Fruit fly (Drosophila melanogaster) whole organism, prepupa: ENCODE measurements around the gene Mst57Da.

Experiments used
- CG10631 ChIP-seq: fragments of 200-800 bp; sonication (Bioruptor generic); optimal IDR thresholded peaks from 2 replicates; lab custom pipeline; 2016; ENCODE audit warnings: missing biosample characterization, missing genetic modification characterization
- CG10669 ChIP-seq: fragments of 200-800 bp; sonication (Bioruptor generic); optimal IDR thresholded peaks from 3 replicates; lab custom pipeline; 2018; ENCODE audit warnings: missing biosample characterization, mild to moderate bottlenecking, missing genetic modification characterization, moderate library complexity
- CG11762 ChIP-seq: fragments of 200-800 bp; sonication (Bioruptor generic); optimal IDR thresholded peaks from 3 replicates; lab custom pipeline; 2016; ENCODE audit warnings: missing biosample characterization, missing genetic modification characterization; ENCODE audit not compliant: insufficient read depth
- CG15336 ChIP-seq: fragments of 200-800 bp; sonication (Bioruptor generic); IDR thresholded peaks from 2 replicates; pipeline ENCODE4 v1.3.6; 2022; ENCODE audit warnings: missing biosample characterization, missing genetic modification characterization
- CG16779 ChIP-seq: fragments of 200-800 bp; sonication (Bioruptor generic); optimal IDR thresholded peaks from 3 replicates; lab custom pipeline; 2017; ENCODE audit warnings: missing biosample characterization, mild to moderate bottlenecking, missing genetic modification characterization
- CG3032 ChIP-seq: fragments of 200-800 bp; optimal IDR thresholded peaks from 2 replicates; lab custom pipeline; 2019; ENCODE audit warnings: missing biosample characterization, mild to moderate bottlenecking, missing genetic modification characterization, moderate library complexity
- CG31627 ChIP-seq: fragments of 200-800 bp; sonication (Bioruptor generic); optimal IDR thresholded peaks from 3 replicates; lab custom pipeline; 2016; ENCODE audit warnings: missing biosample characterization, missing genetic modification characterization
- CG32006 ChIP-seq: fragments of 200-800 bp; sonication (Bioruptor generic); optimal IDR thresholded peaks from 3 replicates; lab custom pipeline; 2017; ENCODE audit warnings: missing biosample characterization, mild to moderate bottlenecking, missing genetic modification characterization
- CG34406 ChIP-seq: fragments of 200-800 bp; sonication (Bioruptor generic); optimal IDR thresholded peaks from 3 replicates; lab custom pipeline; 2016; ENCODE audit warnings: missing biosample characterization, missing genetic modification characterization
- CG3919 ChIP-seq: fragments of 200-800 bp; sonication (Bioruptor generic); optimal IDR thresholded peaks from 3 replicates; lab custom pipeline; 2016; ENCODE audit warnings: missing biosample characterization, missing genetic modification characterization
- CG4318 ChIP-seq: fragments of 200-800 bp; sonication (Bioruptor generic); optimal IDR thresholded peaks from 3 replicates; lab custom pipeline; 2017; ENCODE audit warnings: missing biosample characterization, mild to moderate bottlenecking, missing genetic modification characterization
- CG6276 ChIP-seq: fragments of 200-800 bp; sonication (Bioruptor generic); optimal IDR thresholded peaks from 2 replicates; lab custom pipeline; 2017; ENCODE audit warnings: missing biosample characterization, mild to moderate bottlenecking, missing genetic modification characterization
- CG6792 ChIP-seq: fragments of 200-800 bp; sonication (Bioruptor generic); optimal IDR thresholded peaks from 3 replicates; lab custom pipeline; 2016; ENCODE audit warnings: missing biosample characterization, missing genetic modification characterization
- CG6808 ChIP-seq: fragments of 200-800 bp; sonication (Bioruptor generic); optimal IDR thresholded peaks from 3 replicates; lab custom pipeline; 2017; ENCODE audit warnings: missing biosample characterization, missing genetic modification characterization, mild to moderate bottlenecking, moderate library complexity, missing genetic modification reagents
- CG6854 ChIP-seq: fragments of 200-800 bp; sonication (Bioruptor generic); optimal IDR thresholded peaks from 2 replicates; lab custom pipeline; 2017; ENCODE audit warnings: missing biosample characterization, mild to moderate bottlenecking, missing genetic modification characterization
- CG7368 ChIP-seq: fragments of 200-800 bp; sonication (Bioruptor generic); optimal IDR thresholded peaks from 3 replicates; lab custom pipeline; 2016; ENCODE audit warnings: missing biosample characterization, missing genetic modification characterization
- CG8319 ChIP-seq: fragments of 200-800 bp; sonication (Bioruptor generic); optimal IDR thresholded peaks from 3 replicates; lab custom pipeline; 2016; ENCODE audit warnings: missing biosample characterization, missing genetic modification characterization
- CG8632 ChIP-seq: fragments of 200-800 bp; sonication (Bioruptor generic); optimal IDR thresholded peaks from 3 replicates; lab custom pipeline; 2016; ENCODE audit warnings: missing biosample characterization, missing genetic modification characterization
- Eip75B ChIP-seq: fragments of 200-800 bp; sonication (Bioruptor generic); optimal IDR thresholded peaks from 3 replicates; lab custom pipeline; 2016; ENCODE audit warnings: missing biosample characterization, missing genetic modification characterization
- Eip93F ChIP-seq: fragments of 200-800 bp; sonication (Bioruptor generic); optimal IDR thresholded peaks from 2 replicates; lab custom pipeline; 2016; ENCODE audit warnings: missing biosample characterization, mild to moderate bottlenecking, missing genetic modification characterization
- Ets96B ChIP-seq: fragments of 200-800 bp; optimal IDR thresholded peaks from 2 replicates; lab custom pipeline; 2019; ENCODE audit warnings: missing biosample characterization, mild to moderate bottlenecking, missing genetic modification characterization, moderate library complexity
- Gug ChIP-seq: fragments of 200-800 bp; sonication (Bioruptor generic); IDR thresholded peaks from 2 replicates; pipeline ENCODE4 v1.3.6; 2022; ENCODE audit warnings: missing biosample characterization, missing genetic modification characterization
- Hr38 ChIP-seq: sonication (Bioruptor generic); optimal IDR thresholded peaks from 2 replicates; lab custom pipeline; 2016; ENCODE audit warnings: missing biosample characterization, missing genetic modification characterization
- Hr39 ChIP-seq: fragments of 200-800 bp; sonication (Bioruptor generic); optimal IDR thresholded peaks from 2 replicates; lab custom pipeline; 2016; ENCODE audit warnings: missing biosample characterization, missing genetic modification characterization
- OdsH ChIP-seq: fragments of 200-800 bp; sonication (Bioruptor generic); optimal IDR thresholded peaks from 3 replicates; lab custom pipeline; 2016; ENCODE audit warnings: missing biosample characterization, missing genetic modification characterization
- Smox ChIP-seq: fragments of 200-800 bp; sonication (Bioruptor generic); optimal IDR thresholded peaks from 3 replicates; lab custom pipeline; 2016; ENCODE audit warnings: missing biosample characterization, missing genetic modification characterization
- Sox102F ChIP-seq: fragments of 200-800 bp; sonication (Bioruptor generic); optimal IDR thresholded peaks from 2 replicates; lab custom pipeline; 2016; ENCODE audit warnings: missing biosample characterization, mild to moderate bottlenecking, missing genetic modification characterization
- Sox14 ChIP-seq: fragments of 200-800 bp; sonication (Bioruptor generic); optimal IDR thresholded peaks from 3 replicates; lab custom pipeline; 2016; ENCODE audit warnings: missing biosample characterization, missing genetic modification characterization
- Sox15 ChIP-seq: fragments of 200-800 bp; sonication (Bioruptor generic); optimal IDR thresholded peaks from 3 replicates; lab custom pipeline; 2016; ENCODE audit warnings: missing biosample characterization, missing genetic modification characterization
- achi ChIP-seq: fragments of 200-800 bp; sonication (Bioruptor generic); optimal IDR thresholded peaks from 3 replicates; lab custom pipeline; 2016; ENCODE audit warnings: missing biosample characterization, missing genetic modification characterization
- dsx ChIP-seq: fragments of 200-800 bp; optimal IDR thresholded peaks from 3 replicates; lab custom pipeline; 2019; ENCODE audit warnings: missing biosample characterization, mild to moderate bottlenecking, missing genetic modification characterization, moderate library complexity; ENCODE audit not compliant: poor library complexity, severe bottlenecking
- eg ChIP-seq: fragments of 200-800 bp; sonication (Bioruptor generic); IDR thresholded peaks from 3 replicates; pipeline ENCODE4 v1.3.6; 2022; ENCODE audit warnings: missing biosample characterization, missing genetic modification characterization
- fd59A ChIP-seq: fragments of 200-800 bp; sonication (Bioruptor generic); optimal IDR thresholded peaks from 2 replicates; lab custom pipeline; 2017; ENCODE audit warnings: missing biosample characterization, mild to moderate bottlenecking, missing genetic modification characterization, missing genetic modification reagents
- fkh ChIP-seq: fragments of 200-800 bp; sonication (Bioruptor generic); optimal IDR thresholded peaks from 3 replicates; lab custom pipeline; 2017; ENCODE audit warnings: missing biosample characterization, mild to moderate bottlenecking, missing genetic modification characterization, moderate library complexity
- lz ChIP-seq: fragments of 200-800 bp; sonication (Bioruptor generic); optimal IDR thresholded peaks from 3 replicates; lab custom pipeline; 2016; ENCODE audit warnings: missing biosample characterization, missing genetic modification characterization
- pdm3 ChIP-seq: fragments of 200-800 bp; sonication (Bioruptor generic); optimal IDR thresholded peaks from 3 replicates; lab custom pipeline; 2016; ENCODE audit warnings: missing biosample characterization, missing genetic modification characterization
- spab ChIP-seq: fragments of 200-800 bp; sonication (Bioruptor generic); optimal IDR thresholded peaks from 2 replicates; lab custom pipeline; 2017; ENCODE audit warnings: missing biosample characterization, mild to moderate bottlenecking, missing genetic modification characterization, missing genetic modification reagents
- svp ChIP-seq: fragments of 200-800 bp; sonication (Bioruptor generic); peaks from one replicate; lab custom pipeline; 2016; ENCODE audit warnings: missing biosample characterization, missing genetic modification characterization
- topi ChIP-seq: fragments of 200-800 bp; sonication (Bioruptor generic); optimal IDR thresholded peaks from 3 replicates; lab custom pipeline; 2016; ENCODE audit warnings: missing biosample characterization, missing genetic modification characterization
- vri ChIP-seq: fragments of 200-800 bp; sonication (Bioruptor generic); optimal IDR thresholded peaks from 3 replicates; lab custom pipeline; 2016; ENCODE audit warnings: missing biosample characterization, mild to moderate bottlenecking, missing genetic modification characterization

Gene Mst57Da

DNA sequence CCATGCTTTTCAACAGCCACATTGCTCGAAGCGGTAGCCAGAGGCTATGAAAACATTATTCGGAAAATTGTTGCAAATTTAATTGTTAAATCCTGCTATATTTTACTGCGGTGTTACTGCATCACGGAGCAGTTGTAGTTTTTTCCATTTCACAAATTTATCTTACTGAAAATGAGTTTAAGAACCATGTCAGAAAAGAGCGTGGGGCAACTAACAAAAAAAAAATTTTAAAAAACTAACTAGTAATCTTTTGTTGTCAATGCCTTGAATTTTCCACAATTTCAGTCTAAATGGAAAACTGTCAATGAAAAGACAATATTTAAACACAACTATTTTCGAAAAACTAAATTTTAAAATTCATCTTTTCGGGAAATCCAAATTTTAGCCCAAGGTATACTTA is 20.9 kb downstream of the Mst57Da start, which contains the start of gene CG5024:
Gene CG5024, plus strand, starts transcription at position 301 of the 400 bp plus-strand sequence.
- TF ChIP-seq CG15336 (GFP tag; lab: Robert Waterston, UW) (no peak), Hr38 (GFP tag; lab: Kevin White, UChicago) (no peak), CG31627 (no peak), CG10669 (GFP tag; lab: Kevin White, UChicago) (no peak), Sox15 (GFP tag; lab: Kevin White, UChicago) (no peak), CG8319 (no peak), OdsH (no peak), spab (GFP tag; lab: Kevin White, UChicago) (no peak), Gug (GFP tag; lab: Robert Waterston, UW) (no peak), CG6792 (GFP tag; lab: Kevin White, UChicago) (no peak), Eip93F (GFP tag; lab: Kevin White, UChicago) (no peak), CG11762 (GFP tag; lab: Kevin White, UChicago) (no peak), topi (GFP tag; lab: Kevin White, UChicago) (no peak), eg (GFP tag; lab: Robert Waterston, UW) (no peak), CG3032 (tag; lab: Kevin White, UChicago) (no peak), CG3919 (GFP tag; lab: Kevin White, UChicago) (no peak), CG4318 (no peak), vri (GFP tag; lab: Kevin White, UChicago) (no peak), pdm3 (no peak)

DNA sequence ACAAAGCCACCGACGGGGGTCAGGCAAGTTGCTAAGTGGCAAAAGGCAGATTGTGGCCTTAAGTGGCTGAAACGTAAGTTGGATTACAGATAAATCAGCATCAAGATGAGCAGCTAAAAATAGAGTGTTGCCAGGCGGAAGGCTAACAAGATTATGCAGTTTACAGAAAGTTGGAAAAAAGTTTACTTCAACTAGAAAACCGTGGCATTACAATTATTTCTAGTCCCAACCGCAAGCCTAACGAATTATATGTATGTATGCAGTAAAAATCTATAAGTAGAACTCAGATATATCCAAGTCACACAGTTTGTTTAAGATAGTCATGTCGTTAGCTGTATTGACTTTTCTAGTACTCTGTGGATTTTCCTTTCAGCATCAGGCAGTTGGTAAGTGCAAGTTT is 25.6 kb downstream of the Mst57Da start, which contains the start of gene BG642167:
Gene BG642167, plus strand, starts transcription at position 301 of the 400 bp plus-strand sequence.
- TF ChIP-seq CG15336 (GFP tag; lab: Robert Waterston, UW) (no peak), Eip75B (GFP tag; lab: Kevin White, UChicago) (no peak), lz (no peak), CG6854 (GFP tag; lab: Kevin White, UChicago) (no peak), CG8632 (no peak), CG10631 (no peak), fd59A (GFP tag; lab: Kevin White, UChicago) (no peak), achi (no peak), svp (GFP tag; lab: Kevin White, UChicago) (no peak), Sox14 (GFP tag; lab: Kevin White, UChicago) (no peak), Ets96B (tag; lab: Kevin White, UChicago) (no peak)

DNA sequence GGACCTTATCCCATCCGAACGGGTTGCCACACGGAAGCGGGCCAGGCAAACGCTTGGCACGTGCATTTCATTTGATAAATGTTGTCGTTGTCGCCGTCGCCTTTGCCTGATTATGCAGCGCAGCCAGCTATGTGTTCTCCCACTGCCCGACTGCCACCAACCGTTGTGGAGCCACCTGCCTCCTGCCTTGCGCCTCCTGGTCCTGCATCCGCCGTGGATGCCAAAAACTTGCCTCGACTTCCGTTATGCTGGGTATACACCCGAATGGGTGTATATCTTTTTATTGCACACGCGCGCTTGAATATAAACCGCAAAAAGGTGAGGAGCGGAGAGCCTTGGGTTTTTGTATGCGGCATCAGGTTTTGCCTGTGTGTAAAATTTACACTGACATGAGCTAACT is 39.9 kb downstream of the Mst57Da start:
- TF ChIP-seq CG7368 (GFP tag; lab: Kevin White, UChicago) (no peak), CG34406 (GFP tag; lab: Kevin White, UChicago) (no peak), CG16779 (tag; lab: Kevin White, UChicago) (no peak), Sox102F (GFP tag; lab: Kevin White, UChicago) (no peak), CG3032 (tag; lab: Kevin White, UChicago) (no peak), CG6792 (GFP tag; lab: Kevin White, UChicago) (no peak), CG6276 (GFP tag; lab: Kevin White, UChicago) (no peak), Eip93F (GFP tag; lab: Kevin White, UChicago) (no peak), pdm3 (no peak), CG6808 (GFP tag; lab: Kevin White, UChicago) (no peak), CG32006 (GFP tag; lab: Kevin White, UChicago) (no peak), fkh (GFP tag; lab: Kevin White, UChicago) (no peak), dsx (GFP tag; lab: Kevin White, UChicago) (no peak), Smox (GFP tag; lab: Kevin White, UChicago) (no peak), Hr39 (GFP tag; lab: Kevin White, UChicago) (no peak), eg (GFP tag; lab: Robert Waterston, UW) (no peak), Sox15 (GFP tag; lab: Kevin White, UChicago) (no peak)
